ENCODE assay signal across 1 fruit fly cellular context in the genomic region with DNA sequence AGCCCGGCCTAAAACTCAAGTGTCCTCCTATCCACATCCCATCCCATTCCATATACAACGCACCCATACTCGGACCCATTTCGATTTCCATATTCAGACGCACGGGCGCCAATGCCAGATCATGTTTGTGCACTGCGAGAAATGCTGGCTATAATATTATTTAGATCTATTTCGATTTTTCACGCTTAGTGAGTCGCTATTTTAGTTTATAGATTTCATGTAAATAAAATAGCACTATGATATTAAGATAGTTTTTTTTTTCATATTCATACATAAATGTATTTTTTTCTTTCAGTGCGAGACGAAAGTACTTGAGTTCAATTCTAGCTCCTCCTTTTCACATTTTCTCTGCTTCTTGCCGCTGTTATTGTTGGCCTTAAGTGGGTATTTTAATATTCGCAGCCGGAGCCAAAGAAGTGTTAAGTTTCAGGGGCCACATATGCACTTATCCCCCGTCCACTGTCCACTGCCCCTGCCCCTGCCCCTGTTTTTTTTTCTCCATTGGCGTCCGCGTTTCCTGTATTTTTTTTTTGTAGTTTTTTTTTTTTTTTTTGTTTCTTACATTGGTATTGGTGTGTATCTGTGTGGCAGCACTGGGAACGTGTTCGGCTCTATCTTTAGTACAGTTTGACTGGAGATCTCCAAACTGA.
TF ChIP-seq lines count a peak whose summit lies in the region.

No protein-coding gene starts in this region.

TF ChIP-seq in whole organism, embryonic, 481 proteins besides CTCF, POLR2A, EP300 and RAD21 (continued from another document and continues in another):
- TF ChIP-seq Gug (GFP tag; IDR thresholded peaks at IDR 0.05; lab: Robert Waterston, UW) (peak; percentile 40; the same call in 1 of the 4 replicates), CG18599 (GFP tag; optimal IDR thresholded peaks at IDR 0.05; lab: Kevin White, UChicago) (peak; percentile 48), CG11696 (GFP tag; IDR thresholded peaks at IDR 0.05; lab: Robert Waterston, UW) (no peak), cato (GFP tag; optimal IDR thresholded peaks at IDR 0.05; lab: Kevin White, UChicago; ENCODE audit: borderline replicate concordance) (peak; percentile 50), ac (GFP tag; optimal IDR thresholded peaks at IDR 0.05; lab: Kevin White, UChicago) (peak; percentile 74), Doc2 (GFP tag; IDR thresholded peaks at IDR 0.05; lab: Robert Waterston, UW) (no peak), CG8089 (GFP tag; optimal IDR thresholded peaks at IDR 0.05; lab: Kevin White, UChicago) (peak; percentile 53), odd (GFP tag; optimal IDR thresholded peaks at IDR 0.05; lab: Kevin White, UChicago) (peak; percentile 63), CG4707 (GFP tag; optimal IDR thresholded peaks at IDR 0.05; lab: Kevin White, UChicago) (peak; percentile 58), Oaz (GFP tag; IDR thresholded peaks at IDR 0.05; lab: Robert Waterston, UW) (no peak), CG14965 (GFP tag; optimal IDR thresholded peaks at IDR 0.05; lab: Kevin White, UChicago; ENCODE audit: borderline replicate concordance) (no peak), Ets97D (GFP tag; optimal IDR thresholded peaks at IDR 0.05; lab: Kevin White, UChicago) (peak; percentile 25), CG14667 (GFP tag; IDR thresholded peaks at IDR 0.05; lab: Robert Waterston, UW) (peak; percentile 53), sr (GFP tag; IDR thresholded peaks at IDR 0.05; lab: Robert Waterston, UW) (no peak), BEAF-32 (GFP tag; optimal IDR thresholded peaks at IDR 0.05; lab: Kevin White, UChicago) (no peak), CG13287 (GFP tag; IDR thresholded peaks at IDR 0.05; lab: Robert Waterston, UW; ENCODE audit: partially characterized antibody) (no peak), al (GFP tag; IDR thresholded peaks at IDR 0.05; lab: Robert Waterston, UW) (no peak), stwl (tag; optimal IDR thresholded peaks at IDR 0.05; lab: Kevin White, UChicago) (peak; percentile 42), CG13123 (GFP tag; optimal IDR thresholded peaks at IDR 0.05; lab: Kevin White, UChicago) (peak; percentile 40), CG3995 (GFP tag; optimal IDR thresholded peaks at IDR 0.05; lab: Kevin White, UChicago) (no peak), esg (GFP tag; conservative IDR thresholded peaks at IDR 0.05; lab: Robert Waterston, UW) (peak; percentile 59), fru (optimal IDR thresholded peaks at IDR 0.05; lab: Kevin White, UChicago) (no peak), da (GFP tag; optimal IDR thresholded peaks at IDR 0.05; lab: Kevin White, UChicago) (no peak), Ravus (GFP tag; IDR thresholded peaks at IDR 0.05; lab: Robert Waterston, UW) (no peak), zen2 (GFP tag; IDR thresholded peaks at IDR 0.05; lab: Robert Waterston, UW; ENCODE audit: partially characterized antibody) (no peak), Lpt (GFP tag; optimal IDR thresholded peaks at IDR 0.05; lab: Kevin White, UChicago) (no peak), NC2β (GFP tag; optimal IDR thresholded peaks at IDR 0.05; lab: Kevin White, UChicago) (peak; percentile 75), CG4854 (GFP tag; optimal IDR thresholded peaks at IDR 0.05; lab: Kevin White, UChicago) (peak; percentile 61), schlank (tag; optimal IDR thresholded peaks at IDR 0.05; lab: Kevin White, UChicago) (no peak), unpg (GFP tag; optimal IDR thresholded peaks at IDR 0.05; lab: Kevin White, UChicago) (peak; percentile 86), Mrtf (GFP tag; IDR thresholded peaks at IDR 0.05; lab: Robert Waterston, UW) (peak; percentile 48; the same call in 1 of the 3 replicates), ase (GFP tag; IDR thresholded peaks at IDR 0.05; lab: Robert Waterston, UW) (no peak), btn (GFP tag; optimal IDR thresholded peaks at IDR 0.05; lab: Kevin White, UChicago) (no peak), CG7963 (GFP tag; IDR thresholded peaks at IDR 0.05; lab: Robert Waterston, UW; ENCODE audit: partially characterized antibody) (no peak), CG9727 (GFP tag; optimal IDR thresholded peaks at IDR 0.05; lab: Kevin White, UChicago) (peak; percentile 94), CG10366 (GFP tag; IDR thresholded peaks at IDR 0.05; lab: Robert Waterston, UW) (peak; percentile 62), fd64A (GFP tag; optimal IDR thresholded peaks at IDR 0.05; lab: Kevin White, UChicago) (peak; percentile 49), CG34224 (GFP tag; IDR thresholded peaks at IDR 0.05; lab: Robert Waterston, UW; ENCODE audit: partially characterized antibody) (no peak), CG14710 (tag; optimal IDR thresholded peaks at IDR 0.05; lab: Kevin White, UChicago) (no peak), Nf-YB (GFP tag; optimal IDR thresholded peaks at IDR 0.05; lab: Kevin White, UChicago) (peak; percentile 72), Side (GFP tag; optimal IDR thresholded peaks at IDR 0.05; lab: Kevin White, UChicago) (peak; percentile 26), toy (GFP tag; IDR thresholded peaks at IDR 0.05; lab: Robert Waterston, UW) (no peak), wek (GFP tag; optimal IDR thresholded peaks at IDR 0.05; lab: Kevin White, UChicago) (no peak), zfh2 (GFP tag; optimal IDR thresholded peaks at IDR 0.05; lab: Kevin White, UChicago) (no peak), hth (optimal IDR thresholded peaks at IDR 0.05; lab: Kevin White, UChicago) (no peak), CG17361 (GFP tag; IDR thresholded peaks at IDR 0.05; lab: Robert Waterston, UW) (peak; percentile 83), zen (tag; optimal IDR thresholded peaks at IDR 0.05; lab: Kevin White, UChicago) (peak; percentile 86), CG2678 (tag; optimal IDR thresholded peaks at IDR 0.05; lab: Kevin White, UChicago) (peak; percentile 82), CG17612 (GFP tag; IDR thresholded peaks at IDR 0.05; lab: Robert Waterston, UW) (no peak), CrebB (tag; optimal IDR thresholded peaks at IDR 0.05; lab: Kevin White, UChicago) (no peak), Doc3 (GFP tag; IDR thresholded peaks at IDR 0.05; lab: Robert Waterston, UW; ENCODE audit: partially characterized antibody) (no peak), CG5180 (GFP tag; optimal IDR thresholded peaks at IDR 0.05; lab: Kevin White, UChicago) (peak; percentile 59), row (GFP tag; IDR thresholded peaks at IDR 0.05; lab: Robert Waterston, UW) (peak; percentile 82), unc-4 (GFP tag; IDR thresholded peaks at IDR 0.05; lab: Robert Waterston, UW; ENCODE audit: partially characterized antibody) (no peak), Dip3 (GFP tag; optimal IDR thresholded peaks at IDR 0.05; lab: Kevin White, UChicago) (no peak), CG10565 (GFP tag; optimal IDR thresholded peaks at IDR 0.05; lab: Kevin White, UChicago) (peak; percentile 41), Antp (GFP tag; optimal IDR thresholded peaks at IDR 0.05; lab: Kevin White, UChicago) (peak; percentile 15), tgo (GFP tag; IDR thresholded peaks at IDR 0.05; lab: Robert Waterston, UW) (peak; percentile 68; the same call in 2 of the 3 replicates), gem (tag; optimal IDR thresholded peaks at IDR 0.05; lab: Kevin White, UChicago) (peak; percentile 90), Kr (GFP tag; optimal IDR thresholded peaks at IDR 0.05; lab: Kevin White, UChicago) (peak; percentile 25), Ada2b (GFP tag; IDR thresholded peaks at IDR 0.05; lab: Robert Waterston, UW) (peak; percentile 57), CG16815 (GFP tag; optimal IDR thresholded peaks at IDR 0.05; lab: Kevin White, UChicago) (peak; percentile 83), CG10147 (GFP tag; optimal IDR thresholded peaks at IDR 0.05; lab: Kevin White, UChicago) (peak; percentile 50), CG7745 (tag; optimal IDR thresholded peaks at IDR 0.05; lab: Kevin White, UChicago) (peak; percentile 55), MESR4 (GFP tag; optimal IDR thresholded peaks at IDR 0.05; lab: Kevin White, UChicago) (no peak), CG11093 (GFP tag; IDR thresholded peaks at IDR 0.05; lab: Robert Waterston, UW) (0 out of 3 replicates have a peak, but pooled peaks have one; percentile 47), HLH4C (GFP tag; IDR thresholded peaks at IDR 0.05; lab: Robert Waterston, UW; ENCODE audit: partially characterized antibody) (no peak), her (GFP tag; optimal IDR thresholded peaks at IDR 0.05; lab: Kevin White, UChicago) (no peak), h (optimal IDR thresholded peaks at IDR 0.05; lab: Kevin White, UChicago) (no peak), CG10267 (tag; optimal IDR thresholded peaks at IDR 0.05; lab: Kevin White, UChicago) (peak; percentile 85), Dp (GFP tag; optimal IDR thresholded peaks at IDR 0.05; lab: Kevin White, UChicago) (no peak), CG11560 (tag; IDR thresholded peaks at IDR 0.05; lab: Robert Waterston, UW) (0 out of 3 replicates have a peak, but pooled peaks have one; percentile 34), Nf-YA (GFP tag; IDR thresholded peaks at IDR 0.05; lab: Robert Waterston, UW) (peak; percentile 30; the same call in 1 of the 2 replicates), CG18011 (GFP tag; optimal IDR thresholded peaks at IDR 0.05; lab: Kevin White, UChicago) (no peak), CG17568 (GFP tag; optimal IDR thresholded peaks at IDR 0.05; lab: Kevin White, UChicago) (peak; percentile 58), CG1792 (GFP tag; optimal IDR thresholded peaks at IDR 0.05; lab: Kevin White, UChicago) (peak; percentile 2), BtbVII (GFP tag; optimal IDR thresholded peaks at IDR 0.05; lab: Kevin White, UChicago) (no peak), vnd (GFP tag; IDR thresholded peaks at IDR 0.05; lab: Robert Waterston, UW; ENCODE audit: partially characterized antibody) (no peak), CG42726 (GFP tag; IDR thresholded peaks at IDR 0.05; lab: Robert Waterston, UW; ENCODE audit: partially characterized antibody) (no peak), ssp (GFP tag; IDR thresholded peaks at IDR 0.05; lab: Robert Waterston, UW) (peak; percentile 63), CG1603 (tag; optimal IDR thresholded peaks at IDR 0.05; lab: Kevin White, UChicago) (peak; percentile 31), tna (GFP tag; IDR thresholded peaks at IDR 0.05; lab: Robert Waterston, UW; ENCODE audit: partially characterized antibody) (no peak), CG4282 (GFP tag; optimal IDR thresholded peaks at IDR 0.05; lab: Kevin White, UChicago) (no peak), CG31365 (tag; optimal IDR thresholded peaks at IDR 0.05; lab: Kevin White, UChicago) (no peak), exex (tag; optimal IDR thresholded peaks at IDR 0.05; lab: Kevin White, UChicago) (no peak), Sox102F (GFP tag; optimal IDR thresholded peaks at IDR 0.05; lab: Kevin White, UChicago) (peak; percentile 80), D19A (tag; optimal IDR thresholded peaks at IDR 0.05; lab: Kevin White, UChicago) (peak; percentile 76), scrt (GFP tag; optimal IDR thresholded peaks at IDR 0.05; lab: Kevin White, UChicago) (peak; percentile 29), Ets65A (GFP tag; lab: Kevin White, UChicago) (peak; percentile 92), croc (GFP tag; conservative IDR thresholded peaks at IDR 0.05; lab: Robert Waterston, UW) (peak; percentile 79), otp (GFP tag; IDR thresholded peaks at IDR 0.05; lab: Robert Waterston, UW) (peak; percentile 74), prd (optimal IDR thresholded peaks at IDR 0.05; lab: Kevin White, UChicago) (no peak), prd (GFP tag; IDR thresholded peaks at IDR 0.05; lab: Robert Waterston, UW) (peak; percentile 86), Atf-2 (GFP tag; optimal IDR thresholded peaks at IDR 0.05; lab: Kevin White, UChicago) (peak; percentile 31), CG16863 (GFP tag; optimal IDR thresholded peaks at IDR 0.05; lab: Kevin White, UChicago) (peak; percentile 60), nerfin-2 (GFP tag; IDR thresholded peaks at IDR 0.05; lab: Robert Waterston, UW; ENCODE audit: partially characterized antibody) (no peak), CG13894 (tag; optimal IDR thresholded peaks at IDR 0.05; lab: Kevin White, UChicago) (no peak), Asciz (GFP tag; optimal IDR thresholded peaks at IDR 0.05; lab: Kevin White, UChicago) (peak; percentile 69), Dfd (GFP tag; optimal IDR thresholded peaks at IDR 0.05; lab: Kevin White, UChicago) (no peak), CG12236 (GFP tag; optimal IDR thresholded peaks at IDR 0.05; lab: Kevin White, UChicago) (peak; percentile 40), CG3407 (GFP tag; optimal IDR thresholded peaks at IDR 0.05; lab: Kevin White, UChicago) (peak; percentile 69), Abd-B (GFP tag; optimal IDR thresholded peaks at IDR 0.05; lab: Kevin White, UChicago) (peak; percentile 68), CG3065 (GFP tag; optimal IDR thresholded peaks at IDR 0.05; lab: Kevin White, UChicago) (peak; percentile 50), YL-1 (GFP tag; optimal IDR thresholded peaks at IDR 0.05; lab: Kevin White, UChicago) (no peak), CG12104 (GFP tag; optimal IDR thresholded peaks at IDR 0.05; lab: Kevin White, UChicago) (peak; percentile 71), az2 (GFP tag; optimal IDR thresholded peaks at IDR 0.05; lab: Kevin White, UChicago) (peak; percentile 82), nerfin-1 (tag; optimal IDR thresholded peaks at IDR 0.05; lab: Kevin White, UChicago) (peak; percentile 83), NFAT (GFP tag; IDR thresholded peaks at IDR 0.05; lab: Robert Waterston, UW) (no peak), CG30431 (GFP tag; optimal IDR thresholded peaks at IDR 0.05; lab: Kevin White, UChicago) (peak; percentile 68), CG13424 (tag; optimal IDR thresholded peaks at IDR 0.05; lab: Kevin White, UChicago) (peak; percentile 82), Mad (GFP tag; optimal IDR thresholded peaks at IDR 0.05; lab: Kevin White, UChicago) (peak; percentile 77), bbx (GFP tag; IDR thresholded peaks at IDR 0.05; lab: Robert Waterston, UW; ENCODE audit: partially characterized antibody) (no peak), trh (GFP tag; optimal IDR thresholded peaks at IDR 0.05; lab: Kevin White, UChicago) (peak; percentile 21), Hsf (GFP tag; optimal IDR thresholded peaks at IDR 0.05; lab: Kevin White, UChicago) (peak; percentile 66), en (GFP tag; optimal IDR thresholded peaks at IDR 0.05; lab: Kevin White, UChicago) (no peak), eve (GFP tag; optimal IDR thresholded peaks at IDR 0.05; lab: Kevin White, UChicago) (peak in 1 of 2 experiments; percentile 72), Hmx (GFP tag; optimal IDR thresholded peaks at IDR 0.05; lab: Kevin White, UChicago) (no peak), grn (GFP tag; optimal IDR thresholded peaks at IDR 0.05; lab: Kevin White, UChicago) (peak; percentile 20), hb (GFP tag; IDR thresholded peaks at IDR 0.05; lab: Robert Waterston, UW; ENCODE audit: partially characterized antibody) (no peak), D (optimal IDR thresholded peaks at IDR 0.05; lab: Kevin White, UChicago) (no peak), D (GFP tag; optimal IDR thresholded peaks at IDR 0.05; lab: Kevin White, UChicago) (peak; percentile 83), CG7987 (GFP tag; optimal IDR thresholded peaks at IDR 0.05; lab: Kevin White, UChicago) (no peak), NC2α (GFP tag; optimal IDR thresholded peaks at IDR 0.05; lab: Kevin White, UChicago) (no peak)
